Fruit fly (Drosophila melanogaster) whole organism, wandering third instar larva: ENCODE measurements around the gene Wdr59.

Experiments
- Abd-B ChIP-seq: fragments of >200 bp; optimal IDR thresholded peaks from 2 replicates; lab custom pipeline; 2017; ENCODE audit warnings: missing biosample characterization, missing genetic modification characterization
- CG32264 ChIP-seq: fragments of 200-800 bp; sonication (Bioruptor generic); optimal IDR thresholded peaks from 2 replicates; lab custom pipeline; 2016; ENCODE audit warnings: missing biosample characterization, missing genetic modification characterization
- CG9705 ChIP-seq: fragments of 200-800 bp; sonication (Bioruptor generic); optimal IDR thresholded peaks from 2 replicates; lab custom pipeline; 2018; ENCODE audit warnings: missing biosample characterization, mild to moderate bottlenecking, missing genetic modification characterization
- CrebA ChIP-seq: fragments of 200-800 bp; sonication (Bioruptor generic); optimal IDR thresholded peaks from 2 replicates; lab custom pipeline; 2016; ENCODE audit warnings: missing biosample characterization, mild to moderate bottlenecking, missing genetic modification characterization, borderline replicate concordance
- Dfd ChIP-seq: fragments of >200 bp; optimal IDR thresholded peaks from 2 replicates; lab custom pipeline; 2017; ENCODE audit warnings: missing biosample characterization, missing genetic modification characterization
- Dif ChIP-seq: fragments of 200-275, 200-300 bp; sonication (Bioruptor generic); optimal IDR thresholded peaks from 2 replicates; lab custom pipeline; 2018; ENCODE audit warnings: missing biosample characterization, missing genetic modification characterization; ENCODE audit not compliant: partially characterized antibody
- GATAd ChIP-seq: sonication (Bioruptor generic); optimal IDR thresholded peaks from 2 replicates; lab custom pipeline; 2016; ENCODE audit warnings: missing biosample characterization, missing genetic modification characterization
- HLH106 ChIP-seq: fragments of 200-800 bp; optimal IDR thresholded peaks from 3 replicates; lab custom pipeline; 2019; ENCODE audit warnings: missing biosample characterization, mild to moderate bottlenecking, missing genetic modification characterization, moderate library complexity
- Hnf4 ChIP-seq: fragments of 200-800 bp; sonication (Bioruptor generic); optimal IDR thresholded peaks from 2 replicates; lab custom pipeline; 2016; ENCODE audit warnings: missing biosample characterization, mild to moderate bottlenecking, missing genetic modification characterization
- Hr78 ChIP-seq: fragments of >200 bp; optimal IDR thresholded peaks from 2 replicates; lab custom pipeline; 2017; ENCODE audit warnings: missing biosample characterization, missing genetic modification characterization
- Hr83 ChIP-seq: fragments of 200-300 bp; sonication (Bioruptor generic); optimal IDR thresholded peaks from 2 replicates; lab custom pipeline; 2016; ENCODE audit warnings: missing biosample characterization, mild to moderate bottlenecking, missing genetic modification characterization, moderate library complexity; ENCODE audit not compliant: poor library complexity, severe bottlenecking
- Jra ChIP-seq: sonication (Bioruptor generic); optimal IDR thresholded peaks from 2 replicates; lab custom pipeline; 2016; ENCODE audit warnings: missing biosample characterization, missing genetic modification characterization
- Mio ChIP-seq: sonication (Bioruptor generic); optimal IDR thresholded peaks from 2 replicates; lab custom pipeline; 2016; ENCODE audit warnings: missing biosample characterization, missing genetic modification characterization
- Myc ChIP-seq: fragments of >200 bp; optimal IDR thresholded peaks from 2 replicates; lab custom pipeline; 2017
- N ChIP-seq: fragments of >200 bp; optimal IDR thresholded peaks from 2 replicates; lab custom pipeline; 2018; ENCODE audit warnings: missing biosample characterization, missing external identifiers, missing genetic modification characterization
- OdsH ChIP-seq: fragments of 200-800 bp; sonication (Bioruptor generic); optimal IDR thresholded peaks from 2 replicates; lab custom pipeline; 2016; ENCODE audit warnings: missing biosample characterization, mild to moderate bottlenecking, missing genetic modification characterization
- Rel ChIP-seq, 2 experiments: fragments of 200-800 bp; sonication (Bioruptor generic) in 1 of 2; optimal IDR thresholded peaks; 2 replicates in 1 of 2; 3 replicates in 1 of 2; lab custom pipeline; 2016 to 2019; ENCODE audit warnings: mild to moderate bottlenecking in 2 of 2, missing biosample characterization in 2 of 2, missing genetic modification characterization in 2 of 2, moderate library complexity in 1 of 2
- Sp1 ChIP-seq: fragments of 200-800 bp; sonication (Bioruptor generic); optimal IDR thresholded peaks from 3 replicates; lab custom pipeline; 2019; ENCODE audit warnings: missing biosample characterization, mild to moderate bottlenecking, missing genetic modification characterization, moderate library complexity
- Vsx2 ChIP-seq: fragments of 200-300, 225-300 bp; sonication (Bioruptor generic); optimal IDR thresholded peaks from 2 replicates; lab custom pipeline; 2018; ENCODE audit warnings: missing biosample characterization, missing genetic modification characterization; ENCODE audit not compliant: partially characterized antibody
- br ChIP-seq: fragments of 200-800 bp; sonication (Bioruptor generic); optimal IDR thresholded peaks from 2 replicates; lab custom pipeline; 2016; ENCODE audit warnings: missing biosample characterization, missing genetic modification characterization
- brk ChIP-seq: fragments of 200-800 bp; sonication (Bioruptor generic); optimal IDR thresholded peaks from 2 replicates; lab custom pipeline; 2016; ENCODE audit warnings: missing biosample characterization, mild to moderate bottlenecking, missing genetic modification characterization
- dl ChIP-seq, 2 experiments: fragments of 175-275, 200-275 bp in 1 of 2; fragments of 200-275 bp in 1 of 2; sonication (Bioruptor generic); optimal IDR thresholded peaks; lab custom pipeline; 2018; ENCODE audit warnings: mild to moderate bottlenecking in 2 of 2, missing biosample characterization in 2 of 2, missing genetic modification characterization in 2 of 2, moderate library complexity in 2 of 2; ENCODE audit not compliant: partially characterized antibody in 2 of 2, insufficient read depth in 1 of 2
- dmrt93B ChIP-seq: fragments of 200-800 bp; sonication (Bioruptor generic); optimal IDR thresholded peaks from 2 replicates; lab custom pipeline; 2018; ENCODE audit warnings: missing biosample characterization, mild to moderate bottlenecking, missing genetic modification characterization
- dsf ChIP-seq: sonication (Bioruptor generic); optimal IDR thresholded peaks from 2 replicates; lab custom pipeline; 2016; ENCODE audit warnings: missing biosample characterization, missing genetic modification characterization, borderline replicate concordance
- ey ChIP-seq: fragments of 200-800 bp; sonication (Bioruptor generic); optimal IDR thresholded peaks from 2 replicates; lab custom pipeline; 2016; ENCODE audit warnings: missing biosample characterization, missing genetic modification characterization
- foxo ChIP-seq, 2 experiments: fragments of 200-800 bp; sonication (Bioruptor generic); optimal IDR thresholded peaks; 2 replicates in 1 of 2; 3 replicates in 1 of 2; lab custom pipeline; 2016 to 2017; ENCODE audit warnings: missing biosample characterization in 2 of 2, missing genetic modification characterization in 2 of 2
- fru ChIP-seq: fragments of 200-800 bp; sonication (Bioruptor generic); optimal IDR thresholded peaks from 3 replicates; lab custom pipeline; 2016; ENCODE audit warnings: missing biosample characterization, mild to moderate bottlenecking, missing genetic modification characterization
- h ChIP-seq: fragments of 200-800 bp; sonication (Bioruptor generic); optimal IDR thresholded peaks from 3 replicates; lab custom pipeline; 2016; ENCODE audit warnings: missing biosample characterization, mild to moderate bottlenecking, missing genetic modification characterization
- jim ChIP-seq: fragments of 175-275, 200-325 bp; sonication (Bioruptor generic); optimal IDR thresholded peaks from 2 replicates; lab custom pipeline; 2016; ENCODE audit warnings: missing biosample characterization, mild to moderate bottlenecking, missing genetic modification characterization
- lola ChIP-seq: fragments of >200 bp; optimal IDR thresholded peaks from 2 replicates; lab custom pipeline; 2017; ENCODE audit warnings: missing biosample characterization, missing genetic modification characterization
- pan ChIP-seq: fragments of >200 bp; optimal IDR thresholded peaks from 2 replicates; lab custom pipeline; 2017
- psq ChIP-seq: fragments of 200-800 bp; sonication (Bioruptor generic); optimal IDR thresholded peaks from 3 replicates; lab custom pipeline; 2017; ENCODE audit warnings: missing biosample characterization, mild to moderate bottlenecking, missing genetic modification characterization, moderate library complexity
- rgr ChIP-seq: fragments of 200-800 bp; sonication (Bioruptor generic); optimal IDR thresholded peaks from 3 replicates; lab custom pipeline; 2016; ENCODE audit warnings: missing biosample characterization, mild to moderate bottlenecking, missing genetic modification characterization
- sage ChIP-seq: fragments of 200-800 bp; sonication (Bioruptor generic); optimal IDR thresholded peaks from 2 replicates; lab custom pipeline; 2016; ENCODE audit warnings: missing biosample characterization, mild to moderate bottlenecking, missing genetic modification characterization
- sv ChIP-seq: fragments of 200-800 bp; sonication (Bioruptor generic); optimal IDR thresholded peaks from 3 replicates; lab custom pipeline; 2016; ENCODE audit warnings: missing biosample characterization, missing genetic modification characterization
- tai ChIP-seq: sonication (Bioruptor generic); optimal IDR thresholded peaks from 2 replicates; lab custom pipeline; 2016; ENCODE audit warnings: missing biosample characterization, missing genetic modification characterization
- usp ChIP-seq: fragments of >200 bp; optimal IDR thresholded peaks from 2 replicates; lab custom pipeline; 2017; ENCODE audit warnings: missing biosample characterization, missing genetic modification characterization
- woc ChIP-seq: sonication (Bioruptor generic); optimal IDR thresholded peaks from 2 replicates; lab custom pipeline; 2016; ENCODE audit warnings: missing biosample characterization, mild to moderate bottlenecking, missing genetic modification characterization

Gene Wdr59

dm6 chr2L:11091111-11091510 lies at the start of gene Wdr59:
TSS of gene Wdr59 (plus strand) at chr2L:11091444.
- TF ChIP-seq pan (no peak), tai (GFP tag; lab: Kevin White, UChicago) (no peak), Rel (GFP tag; optimal IDR thresholded peaks at IDR 0.05; lab: Kevin White, UChicago) (no peak), Rel (tag; optimal IDR thresholded peaks at IDR 0.05; lab: Kevin White, UChicago) (no peak), Sp1 (GFP tag; lab: Kevin White, UChicago) (no peak), Myc (lab: Kevin White, UChicago) (peak; percentile 96), HLH106 (tag; lab: Kevin White, UChicago) (no peak), Abd-B (GFP tag; lab: Kevin White, UChicago) (no peak), sv (peak; percentile 49), woc (GFP tag; lab: Kevin White, UChicago) (peak; percentile 87), psq (GFP tag; lab: Kevin White, UChicago) (peak; percentile 13), br (no peak)

DNA sequence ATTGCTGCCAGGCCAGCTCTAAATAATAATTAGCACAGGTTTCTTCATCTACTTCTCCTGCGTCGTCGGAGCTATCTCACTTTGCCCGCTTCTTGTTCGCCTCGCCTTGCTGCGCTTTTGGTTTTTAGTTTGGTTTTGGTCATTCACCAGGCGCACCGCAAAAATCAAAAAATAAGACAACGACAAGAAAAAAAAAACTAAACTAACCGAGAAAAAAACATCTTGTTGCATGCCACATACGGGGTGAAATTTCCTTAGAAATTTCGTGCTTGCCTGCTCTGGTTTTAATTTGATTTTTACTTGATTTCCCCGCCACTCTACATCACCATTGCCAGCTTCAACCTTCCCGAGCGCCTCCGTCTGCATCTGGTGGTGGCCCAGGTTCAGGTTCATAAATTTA lies 49.5 kb upstream of the Wdr59 start:
- no peak for TF ChIP-seq tai (GFP tag; lab: Kevin White, UChicago)
- no peak for TF ChIP-seq dl (GFP tag; optimal IDR thresholded peaks at IDR 0.05; lab: Kevin White, UChicago; ENCODE audit: insufficient read depth in 1 of 2, partially characterized antibody in 2 of 2)
- no peak for TF ChIP-seq dmrt93B (GFP tag; lab: Kevin White, UChicago)
- TF ChIP-seq Rel (GFP tag; optimal IDR thresholded peaks at IDR 0.05; lab: Kevin White, UChicago), result no peak
- no peak for TF ChIP-seq Rel (tag; optimal IDR thresholded peaks at IDR 0.05; lab: Kevin White, UChicago)
- no peak for TF ChIP-seq CG32264 (GFP tag; lab: Kevin White, UChicago)
- TF ChIP-seq Sp1 (GFP tag; lab: Kevin White, UChicago), result no peak
- no peak for TF ChIP-seq GATAd (GFP tag; lab: Kevin White, UChicago)
- TF ChIP-seq Mio (GFP tag; lab: Kevin White, UChicago), result no peak
- no peak for TF ChIP-seq foxo (GFP tag; optimal IDR thresholded peaks at IDR 0.05; lab: Kevin White, UChicago)
- no peak for TF ChIP-seq pan
- TF ChIP-seq OdsH (GFP tag; lab: Kevin White, UChicago), result no peak
- TF ChIP-seq Abd-B (GFP tag; lab: Kevin White, UChicago), result no peak
- no peak for TF ChIP-seq Vsx2
- no peak for TF ChIP-seq br
- TF ChIP-seq CG9705 (GFP tag; lab: Kevin White, UChicago), result no peak
- no peak for TF ChIP-seq woc (GFP tag; lab: Kevin White, UChicago)
- TF ChIP-seq sv, result no peak

dm6 chr2L:11044678-11045466 lies 46.4 kb upstream of the Wdr59 start:
- peak; percentile 85 for TF ChIP-seq tai (GFP tag; lab: Kevin White, UChicago)
- no peak for TF ChIP-seq GATAd (GFP tag; lab: Kevin White, UChicago)
- TF ChIP-seq lola (GFP tag; lab: Kevin White, UChicago), result no peak
- peak in 1 of 2 experiments; percentile 91 for TF ChIP-seq dl (GFP tag; optimal IDR thresholded peaks at IDR 0.05; lab: Kevin White, UChicago; ENCODE audit: insufficient read depth in 1 of 2, partially characterized antibody in 2 of 2)
- peak; percentile 70 for TF ChIP-seq Sp1 (GFP tag; lab: Kevin White, UChicago)
- peak; percentile 72 for TF ChIP-seq h
- peak; percentile 39 for TF ChIP-seq brk (GFP tag; lab: Kevin White, UChicago)
- TF ChIP-seq dsf (GFP tag; lab: Kevin White, UChicago), result no peak
- TF ChIP-seq HLH106 (tag; lab: Kevin White, UChicago), result peak; percentile 29
- peak; percentile 16 for TF ChIP-seq Jra
- peak; percentile 70 for TF ChIP-seq fru (GFP tag; lab: Kevin White, UChicago)
- peak; percentile 2 for TF ChIP-seq Hr83
- TF ChIP-seq Hr78, result no peak
- TF ChIP-seq pan, result no peak
- TF ChIP-seq Dfd, result peak; percentile 1
- TF ChIP-seq Myc (lab: Kevin White, UChicago), result no peak
- peak; percentile 30 for TF ChIP-seq Rel (GFP tag; optimal IDR thresholded peaks at IDR 0.05; lab: Kevin White, UChicago)
- TF ChIP-seq Rel (tag; optimal IDR thresholded peaks at IDR 0.05; lab: Kevin White, UChicago), result peak; percentile 63
- TF ChIP-seq Mio (GFP tag; lab: Kevin White, UChicago), result no peak
- TF ChIP-seq sv, result no peak
- peak; percentile 90 for TF ChIP-seq ey (GFP tag; lab: Kevin White, UChicago)
- peak; percentile 78 for TF ChIP-seq Dif (GFP tag; lab: Kevin White, UChicago)
- no peak for TF ChIP-seq usp (GFP tag; lab: Kevin White, UChicago)
- no peak for TF ChIP-seq jim (GFP tag; lab: Kevin White, UChicago)
- TF ChIP-seq rgr (GFP tag; lab: Kevin White, UChicago), result peak; percentile 87
- TF ChIP-seq psq (GFP tag; lab: Kevin White, UChicago), result peak; percentile 79
- peak; percentile 49 for TF ChIP-seq sage (GFP tag; lab: Kevin White, UChicago)
- TF ChIP-seq OdsH (GFP tag; lab: Kevin White, UChicago), result peak; percentile 87
- TF ChIP-seq CG32264 (GFP tag; lab: Kevin White, UChicago), result peak; percentile 21
- TF ChIP-seq br, result peak; percentile 84
- peak; percentile 31 for TF ChIP-seq woc (GFP tag; lab: Kevin White, UChicago)
- peak; percentile 22 for TF ChIP-seq dmrt93B (GFP tag; lab: Kevin White, UChicago)
- TF ChIP-seq Hnf4, result peak; percentile 55
- no peak for TF ChIP-seq Abd-B (GFP tag; lab: Kevin White, UChicago)
- no peak for TF ChIP-seq CrebA (GFP tag; lab: Kevin White, UChicago)
- peak in 1 of 2 experiments; percentile 88 for TF ChIP-seq foxo (GFP tag; optimal IDR thresholded peaks at IDR 0.05; lab: Kevin White, UChicago)
- peak; percentile 58 for TF ChIP-seq CG9705 (GFP tag; lab: Kevin White, UChicago)
- no peak for TF ChIP-seq N (GFP tag; lab: Kevin White, UChicago)
- no peak for TF ChIP-seq Vsx2
